Fruit fly (Drosophila melanogaster) whole organism, prepupa: ENCODE data around the gene AsnS.

Experiments
- CG16779 ChIP-seq: fragments of 200-800 bp; sonication (Bioruptor generic); optimal IDR thresholded peaks from 3 replicates; lab custom pipeline; 2017; ENCODE audit warnings: missing biosample characterization, mild to moderate bottlenecking, missing genetic modification characterization
- CG34406 ChIP-seq: fragments of 200-800 bp; sonication (Bioruptor generic); optimal IDR thresholded peaks from 3 replicates; lab custom pipeline; 2016; ENCODE audit warnings: missing biosample characterization, missing genetic modification characterization
- CG6808 ChIP-seq: fragments of 200-800 bp; sonication (Bioruptor generic); optimal IDR thresholded peaks from 3 replicates; lab custom pipeline; 2017; ENCODE audit warnings: missing biosample characterization, missing genetic modification characterization, mild to moderate bottlenecking, moderate library complexity, missing genetic modification reagents
- Ets21C ChIP-seq: fragments of 200-800 bp; sonication (Bioruptor generic); optimal IDR thresholded peaks from 3 replicates; lab custom pipeline; 2016; ENCODE audit warnings: missing biosample characterization, missing genetic modification characterization
- Hr4 ChIP-seq: fragments of 200-800 bp; sonication (Bioruptor generic); optimal IDR thresholded peaks from 3 replicates; lab custom pipeline; 2016; ENCODE audit warnings: missing biosample characterization, missing genetic modification characterization
- OdsH ChIP-seq: fragments of 200-800 bp; sonication (Bioruptor generic); optimal IDR thresholded peaks from 3 replicates; lab custom pipeline; 2016; ENCODE audit warnings: missing biosample characterization, missing genetic modification characterization
- Sox102F ChIP-seq: fragments of 200-800 bp; sonication (Bioruptor generic); optimal IDR thresholded peaks from 2 replicates; lab custom pipeline; 2016; ENCODE audit warnings: missing biosample characterization, mild to moderate bottlenecking, missing genetic modification characterization

- no peak for TF ChIP-seq CG16779 (tag; lab: Kevin White, UChicago)
- no peak for TF ChIP-seq CG6808 (GFP tag; lab: Kevin White, UChicago)
- TF ChIP-seq Sox102F (GFP tag; lab: Kevin White, UChicago), result no peak
- no peak for TF ChIP-seq Ets21C (GFP tag; lab: Kevin White, UChicago)
- TF ChIP-seq Hr4 (GFP tag; lab: Kevin White, UChicago), result no peak
- no peak for TF ChIP-seq CG34406
- no peak for TF ChIP-seq OdsH
Observed at dm6 chr3L:21131427-21131826, 41.5 kb upstream of the AsnS start, which contains the start of gene ICA69.
